Fruit fly (Drosophila melanogaster) whole organism, embryonic: ENCODE data around the gene CG43750.

Source experiments
- Abd-B ChIP-seq: fragments of 200-800 bp; sonication (Bioruptor generic); optimal IDR thresholded peaks from 2 replicates; lab custom pipeline; 2018; ENCODE audit warnings: missing biosample characterization, mild to moderate bottlenecking, missing genetic modification characterization, moderate library complexity
- BEAF-32 ChIP-seq: fragments of 200-800 bp; sonication (Bioruptor generic); optimal IDR thresholded peaks from 3 replicates; lab custom pipeline; 2017; ENCODE audit warnings: missing biosample characterization, missing genetic modification characterization, mild to moderate bottlenecking, moderate library complexity, missing genetic modification reagents
- CG10267 ChIP-seq: fragments of 200-800 bp; sonication (Bioruptor generic); optimal IDR thresholded peaks from 2 replicates; lab custom pipeline; 2018; ENCODE audit warnings: missing biosample characterization, mild to moderate bottlenecking, missing genetic modification characterization, moderate library complexity
- CG10543 ChIP-seq: fragments of 200-800 bp; sonication (Bioruptor generic); optimal IDR thresholded peaks from 3 replicates; lab custom pipeline; 2017; ENCODE audit warnings: missing biosample characterization, mild to moderate bottlenecking, missing genetic modification characterization, moderate library complexity
- CG11504 ChIP-seq: fragments of 200-800 bp; sonication (Bioruptor generic); optimal IDR thresholded peaks from 3 replicates; lab custom pipeline; 2019; ENCODE audit warnings: missing biosample characterization, mild to moderate bottlenecking, missing genetic modification characterization, moderate library complexity
- CG12391 ChIP-seq: fragments of 200-800 bp; sonication (Bioruptor generic); optimal IDR thresholded peaks from 3 replicates; lab custom pipeline; 2018; ENCODE audit warnings: missing biosample characterization, mild to moderate bottlenecking, missing genetic modification characterization, moderate library complexity
- CG12659 ChIP-seq: fragments of 200-800 bp; sonication (Bioruptor generic); optimal IDR thresholded peaks from 3 replicates; lab custom pipeline; 2017; ENCODE audit warnings: mild to moderate bottlenecking, missing biosample characterization, missing genetic modification reagents, missing genetic modification characterization
- CG13287 ChIP-seq: fragments of 200-800 bp; sonication (Bioruptor generic); IDR thresholded peaks from 2 replicates; pipeline ENCODE4 v1.3.6; 2022; ENCODE audit warnings: missing biosample characterization, missing genetic modification characterization; ENCODE audit not compliant: partially characterized antibody
- CG13624 ChIP-seq: fragments of 200-800 bp; sonication (Bioruptor generic); optimal IDR thresholded peaks from 2 replicates; lab custom pipeline; 2016; ENCODE audit warnings: missing biosample characterization, missing genetic modification characterization
- CG14014 ChIP-seq: fragments of 200-800 bp; sonication (Bioruptor generic); IDR thresholded peaks from 2 replicates; pipeline ENCODE4 v1.3.6; 2022; ENCODE audit warnings: missing biosample characterization, missing genetic modification characterization
- CG15601 ChIP-seq: fragments of 200-800 bp; sonication (Bioruptor generic); optimal IDR thresholded peaks from 3 replicates; lab custom pipeline; 2019; ENCODE audit warnings: missing biosample characterization, mild to moderate bottlenecking, missing genetic modification characterization, moderate library complexity
- CG1603 ChIP-seq: fragments of 200-800 bp; sonication (Bioruptor generic); optimal IDR thresholded peaks from 2 replicates; lab custom pipeline; 2019; ENCODE audit warnings: missing biosample characterization, mild to moderate bottlenecking, missing genetic modification characterization, moderate library complexity
- CG17385 ChIP-seq: fragments of 200-800 bp; sonication (Bioruptor generic); optimal IDR thresholded peaks from 3 replicates; lab custom pipeline; 2018; ENCODE audit warnings: missing biosample characterization, mild to moderate bottlenecking, missing genetic modification characterization
- CG17829 ChIP-seq: fragments of 200-800 bp; optimal IDR thresholded peaks from 2 replicates; lab custom pipeline; 2019; ENCODE audit warnings: missing biosample characterization, mild to moderate bottlenecking, missing genetic modification characterization, moderate library complexity
- CG2712 ChIP-seq: fragments of 200-800 bp; optimal IDR thresholded peaks from 3 replicates; lab custom pipeline; 2019; ENCODE audit warnings: missing biosample characterization, mild to moderate bottlenecking, missing genetic modification characterization, moderate library complexity
- CG30020 ChIP-seq: fragments of 200-800 bp; optimal IDR thresholded peaks from 2 replicates; lab custom pipeline; 2019; ENCODE audit warnings: missing biosample characterization, mild to moderate bottlenecking, missing genetic modification characterization, moderate library complexity
- CG34224 ChIP-seq: fragments of 200-800 bp; sonication (Bioruptor generic); IDR thresholded peaks from 3 replicates; pipeline ENCODE4 v1.3.6; 2022; ENCODE audit warnings: missing biosample characterization, missing genetic modification characterization; ENCODE audit not compliant: partially characterized antibody
- CG42726 ChIP-seq: fragments of 200-800 bp; sonication (Bioruptor generic); IDR thresholded peaks from 2 replicates; pipeline ENCODE4 v1.3.6; 2022; ENCODE audit warnings: missing biosample characterization, missing genetic modification characterization; ENCODE audit not compliant: partially characterized antibody
- CG6654 ChIP-seq: fragments of 200-800 bp; sonication (Bioruptor generic); optimal IDR thresholded peaks from 2 replicates; lab custom pipeline; 2017; ENCODE audit warnings: missing biosample characterization, mild to moderate bottlenecking, missing genetic modification characterization
- CG9797 ChIP-seq: fragments of 200-800 bp; sonication (Bioruptor generic); optimal IDR thresholded peaks from 3 replicates; lab custom pipeline; 2018; ENCODE audit warnings: missing biosample characterization, mild to moderate bottlenecking, missing genetic modification characterization
- Dek ChIP-seq: fragments of 200-800 bp; sonication (Bioruptor generic); optimal IDR thresholded peaks from 3 replicates; lab custom pipeline; 2019; ENCODE audit warnings: missing biosample characterization, mild to moderate bottlenecking, missing genetic modification characterization, moderate library complexity
- Dip2 ChIP-seq: fragments of 200-800 bp; sonication (Bioruptor generic); IDR thresholded peaks from 2 replicates; pipeline ENCODE4 v1.3.6; 2022; ENCODE audit warnings: missing biosample characterization, missing genetic modification characterization
- Dp ChIP-seq: fragments of 200-800 bp; sonication (Bioruptor generic); optimal IDR thresholded peaks from 2 replicates; lab custom pipeline; 2018; ENCODE audit warnings: missing biosample characterization, mild to moderate bottlenecking, missing genetic modification characterization, moderate library complexity
- E2f2 ChIP-seq: fragments of 200-800 bp; sonication (Bioruptor generic); IDR thresholded peaks from 2 replicates; pipeline ENCODE4 v1.3.6; 2022; ENCODE audit warnings: missing biosample characterization, missing genetic modification characterization
- HHEX ChIP-seq: fragments of 200-800 bp; sonication (Bioruptor generic); optimal IDR thresholded peaks from 3 replicates; lab custom pipeline; 2017; ENCODE audit warnings: missing biosample characterization, mild to moderate bottlenecking, missing genetic modification characterization, missing genetic modification reagents
- HLH4C ChIP-seq: fragments of 200-800 bp; sonication (Bioruptor generic); IDR thresholded peaks from 3 replicates; pipeline ENCODE4 v1.3.6; 2022; ENCODE audit warnings: missing biosample characterization, missing genetic modification characterization; ENCODE audit not compliant: partially characterized antibody
- Lhr ChIP-seq: fragments of 200-800 bp; sonication (Bioruptor generic); optimal IDR thresholded peaks from 3 replicates; lab custom pipeline; 2017; ENCODE audit warnings: mild to moderate bottlenecking, missing biosample characterization, missing genetic modification reagents, missing genetic modification characterization
- MBD-R2 ChIP-seq: fragments of 200-800 bp; sonication (Bioruptor generic); IDR thresholded peaks from 2 replicates; pipeline ENCODE4 v1.3.6; 2022; ENCODE audit warnings: missing biosample characterization, missing genetic modification characterization
- Neu2 ChIP-seq: fragments of 200-800 bp; sonication (Bioruptor generic); optimal IDR thresholded peaks from 3 replicates; lab custom pipeline; 2016; ENCODE audit warnings: missing biosample characterization, missing genetic modification characterization, borderline replicate concordance
- Nf-YB ChIP-seq: fragments of 200-800 bp; sonication (Bioruptor generic); optimal IDR thresholded peaks from 3 replicates; lab custom pipeline; 2019; ENCODE audit warnings: missing biosample characterization, mild to moderate bottlenecking, missing genetic modification characterization, moderate library complexity
- Side ChIP-seq: fragments of 200-800 bp; sonication (Bioruptor generic); optimal IDR thresholded peaks from 2 replicates; lab custom pipeline; 2016; ENCODE audit warnings: missing biosample characterization, missing genetic modification characterization
- Stat92E ChIP-seq, 3 experiments: fragments of >200 bp in 2 of 3; fragments of 200-800 bp in 1 of 3; sonication (Bioruptor generic) in 1 of 3; optimal IDR thresholded peaks; 2 replicates each; lab custom pipeline; 2017 to 2019; ENCODE audit warnings: missing biosample characterization in 3 of 3, missing genetic modification characterization in 3 of 3, mild to moderate bottlenecking in 1 of 3, moderate library complexity in 1 of 3
- Xrp1 ChIP-seq: fragments of 200-800 bp; sonication (Bioruptor generic); IDR thresholded peaks from 2 replicates; pipeline ENCODE4 v1.3.6; 2022; ENCODE audit warnings: missing biosample characterization, missing genetic modification characterization
- YL-1 ChIP-seq: fragments of 200-800 bp; sonication (Bioruptor generic); optimal IDR thresholded peaks from 3 replicates; lab custom pipeline; 2017; ENCODE audit warnings: missing biosample characterization, mild to moderate bottlenecking, missing genetic modification characterization
- dm ChIP-seq: fragments of 200-800 bp; sonication (Bioruptor generic); optimal IDR thresholded peaks from 3 replicates; lab custom pipeline; 2016; ENCODE audit warnings: missing biosample characterization, missing genetic modification characterization
- gem ChIP-seq: fragments of 200-800 bp; sonication (Bioruptor generic); optimal IDR thresholded peaks from 2 replicates; lab custom pipeline; 2019; ENCODE audit warnings: missing biosample characterization, mild to moderate bottlenecking, missing genetic modification characterization, moderate library complexity
- gfzf ChIP-seq: fragments of 200-800 bp; sonication (Bioruptor generic); optimal IDR thresholded peaks from 2 replicates; lab custom pipeline; 2016; ENCODE audit warnings: missing biosample characterization, mild to moderate bottlenecking, missing genetic modification characterization, moderate library complexity
- hkb ChIP-seq, 2 experiments: fragments of 200-800 bp in 1 of 2; fragments of >200 bp in 1 of 2; sonication (Bioruptor generic) in 1 of 2; IDR thresholded peaks in 1 of 2; optimal IDR thresholded peaks in 1 of 2; 2 replicates each; pipeline versions ENCODE4 v1.3.6 to Lab custom; 2017 to 2022; ENCODE audit warnings: missing biosample characterization in 1 of 2, missing genetic modification characterization in 1 of 2
- kay ChIP-seq: fragments of 200-800 bp; sonication (Bioruptor generic); optimal IDR thresholded peaks from 2 replicates; lab custom pipeline; 2016; ENCODE audit warnings: missing biosample characterization, missing genetic modification characterization
- ken ChIP-seq: fragments of 200-800 bp; sonication (Bioruptor generic); IDR thresholded peaks from 3 replicates; pipeline ENCODE4 v1.3.6; 2022; ENCODE audit warnings: missing biosample characterization, missing genetic modification characterization
- knrl ChIP-seq: fragments of 200-800 bp; sonication (Bioruptor generic); IDR thresholded peaks from 3 replicates; pipeline ENCODE4 v1.3.6; 2022; ENCODE audit warnings: missing biosample characterization, missing genetic modification characterization; ENCODE audit not compliant: partially characterized antibody
- lab ChIP-seq: fragments of 200-800 bp; sonication (Bioruptor generic); optimal IDR thresholded peaks from 3 replicates; lab custom pipeline; 2017; ENCODE audit warnings: missing biosample characterization, missing genetic modification characterization, mild to moderate bottlenecking, moderate library complexity, missing genetic modification reagents
- pan ChIP-seq, 4 experiments: fragments of >200 bp in 3 of 4; fragments of 200-800 bp in 1 of 4; sonication (Bioruptor generic) in 1 of 4; optimal IDR thresholded peaks in 3 of 4; IDR thresholded peaks in 1 of 4; 2 replicates each; pipeline versions ENCODE4 v1.3.6 to Lab custom; 2017 to 2022; ENCODE audit warnings: missing biosample characterization in 2 of 4, missing genetic modification characterization in 2 of 4, mixed read lengths in 1 of 4
- pita ChIP-seq: fragments of 200-800 bp; sonication (Bioruptor generic); optimal IDR thresholded peaks from 2 replicates; lab custom pipeline; 2017; ENCODE audit warnings: missing biosample characterization, mild to moderate bottlenecking, missing genetic modification characterization
- ranshi ChIP-seq: fragments of 200-800 bp; sonication (Bioruptor generic); IDR thresholded peaks from 2 replicates; pipeline ENCODE4 v1.3.6; 2022; ENCODE audit warnings: missing biosample characterization, missing genetic modification characterization
- tx ChIP-seq: fragments of 200-800 bp; sonication (Bioruptor generic); optimal IDR thresholded peaks from 2 replicates; lab custom pipeline; 2016; ENCODE audit warnings: missing biosample characterization, missing genetic modification characterization

The CG43750 gene

DNA sequence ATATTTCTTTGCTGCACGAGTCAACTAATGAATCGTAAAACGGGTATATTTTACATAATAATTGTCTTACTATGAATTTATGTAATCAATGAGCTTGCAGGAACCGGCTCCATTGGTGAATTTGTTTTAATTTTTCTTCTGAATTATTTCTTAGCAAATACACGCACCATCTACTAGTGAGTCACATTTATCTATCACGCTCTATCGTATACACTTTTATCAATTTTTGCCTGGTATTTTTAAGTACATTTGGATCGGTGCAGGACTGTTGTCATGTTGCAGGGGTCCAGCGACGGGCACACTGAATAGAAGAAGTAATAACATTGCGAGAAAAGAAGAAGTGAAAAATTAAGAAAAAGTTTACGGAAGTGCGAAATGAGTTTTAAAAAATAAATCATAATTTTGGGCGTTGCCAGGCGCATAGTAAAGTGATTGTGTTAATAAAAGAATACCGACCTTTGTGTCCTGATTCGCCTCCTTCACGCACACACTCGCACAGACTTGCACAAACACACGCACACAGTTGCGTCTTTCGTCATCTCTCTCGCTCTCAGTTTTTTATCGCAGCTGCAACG lies 25.3 kb downstream of the CG43750 start, which contains the start of the genes Rab5 and Axud1 (continued):
- TF ChIP-seq Dek (tag; lab: Kevin White, UChicago), result peak; percentile 7
- peak; percentile 53; the same call in 1 of the 3 replicates for TF ChIP-seq CG34224 (GFP tag; lab: Robert Waterston, UW)
- TF ChIP-seq Nf-YB (GFP tag; lab: Kevin White, UChicago), result peak; percentile 19
- peak; percentile 41 for TF ChIP-seq CG15601 (tag; lab: Kevin White, UChicago)
- TF ChIP-seq Side (GFP tag; lab: Kevin White, UChicago), result peak; percentile 25
- no peak for TF ChIP-seq CG14014
- TF ChIP-seq MBD-R2 (GFP tag; lab: Robert Waterston, UW), result peak; percentile 54; the same call in 1 of the 2 replicates
- TF ChIP-seq CG42726 (GFP tag; lab: Robert Waterston, UW), result 0 out of 2 replicates have a peak, but pooled peaks have one; percentile 45
- peak; percentile 30; the same call in 1 of the 2 replicates for TF ChIP-seq CG13287 (GFP tag; lab: Robert Waterston, UW)
- TF ChIP-seq CG6654 (GFP tag; lab: Kevin White, UChicago), result no peak
- TF ChIP-seq CG1603 (tag; lab: Kevin White, UChicago), result peak; percentile 47
- peak; percentile 67 for TF ChIP-seq Abd-B (GFP tag; lab: Kevin White, UChicago)
- TF ChIP-seq CG17385 (GFP tag; lab: Kevin White, UChicago), result peak; percentile 20
- TF ChIP-seq YL-1, result peak; percentile 76
- TF ChIP-seq HHEX (GFP tag; lab: Kevin White, UChicago), result no peak
- TF ChIP-seq CG10267 (tag; lab: Kevin White, UChicago), result peak; percentile 42
- TF ChIP-seq kay (GFP tag; lab: Kevin White, UChicago), result peak; percentile 97
- TF ChIP-seq hkb (optimal IDR thresholded peaks at IDR 0.05; lab: Kevin White, UChicago), result no peak
- TF ChIP-seq hkb (GFP tag; IDR thresholded peaks at IDR 0.05; lab: Robert Waterston, UW), result no peak; the same call in 1 of the 2 replicates
- no peak for TF ChIP-seq Dip2 (GFP tag; lab: Robert Waterston, UW)
- TF ChIP-seq lab (GFP tag; lab: Kevin White, UChicago), result peak; percentile 19
- TF ChIP-seq HLH4C (GFP tag; lab: Robert Waterston, UW), result 0 out of 3 replicates have a peak, but pooled peaks have one; percentile 31
- no peak for TF ChIP-seq ken (GFP tag; lab: Robert Waterston, UW)
- TF ChIP-seq CG30020 (tag; lab: Kevin White, UChicago), result peak; percentile 42
- peak; percentile 22; the same call in 1 of the 2 replicates for TF ChIP-seq E2f2 (GFP tag; lab: Robert Waterston, UW)
- TF ChIP-seq Stat92E (GFP tag; optimal IDR thresholded peaks at IDR 0.05; lab: Kevin White, UChicago), result peak in 1 of 3 experiments; percentile 16
- TF ChIP-seq Dp, result peak; percentile 14
- TF ChIP-seq CG12391 (tag; lab: Kevin White, UChicago), result peak; percentile 18
- TF ChIP-seq pan (optimal IDR thresholded peaks at IDR 0.05; lab: Kevin White, UChicago), result no peak
- TF ChIP-seq pan (GFP tag; optimal IDR thresholded peaks at IDR 0.05 in 1 of 2, IDR thresholded peaks at IDR 0.05 in 1 of 2), result peak in 1 of 2 experiments; percentile 36
- TF ChIP-seq CG17829 (tag; lab: Kevin White, UChicago), result peak; percentile 24
- peak; percentile 9 for TF ChIP-seq gem
- TF ChIP-seq BEAF-32, result peak; percentile 79
- TF ChIP-seq pita (GFP tag; lab: Kevin White, UChicago), result peak; percentile 74
- TF ChIP-seq tx (GFP tag; lab: Kevin White, UChicago), result no peak
- peak; percentile 42 for TF ChIP-seq dm (GFP tag; lab: Kevin White, UChicago)
- TF ChIP-seq Xrp1 (GFP tag; lab: Robert Waterston, UW), result peak; percentile 21; the same call in 1 of the 2 replicates
- peak; percentile 75 for TF ChIP-seq Lhr (GFP tag; lab: Kevin White, UChicago)
- no peak for TF ChIP-seq Neu2 (GFP tag; lab: Kevin White, UChicago)
- peak; percentile 46 for TF ChIP-seq CG11504 (tag; lab: Kevin White, UChicago)
- no peak for TF ChIP-seq CG13624 (GFP tag; lab: Kevin White, UChicago)
- TF ChIP-seq ranshi (GFP tag; lab: Robert Waterston, UW), result no peak
- TF ChIP-seq knrl (GFP tag; lab: Robert Waterston, UW), result peak; percentile 60; the same call in 1 of the 3 replicates
- TF ChIP-seq CG10543 (GFP tag; lab: Kevin White, UChicago), result no peak
- peak; percentile 61 for TF ChIP-seq CG2712 (tag; lab: Kevin White, UChicago)
- peak; percentile 68 for TF ChIP-seq CG12659
- peak; percentile 97 for TF ChIP-seq gfzf
- peak; percentile 92 for TF ChIP-seq CG9797
